Worm (Caenorhabditis elegans) whole organism, L2 larva: ENCODE results near the gene glb-16.

Experiments
- F13H6.1 ChIP-seq: sonication (generic microtip); optimal IDR thresholded peaks from 2 replicates; lab custom pipeline; 2016; ENCODE audit warnings: missing genetic modification characterization, missing compliant biosample characterization
- R02D3.7 ChIP-seq: fragments of 150-350 bp; optimal IDR thresholded peaks from 2 replicates; lab custom pipeline; 2014; ENCODE audit warnings: missing biosample characterization, missing genetic modification characterization
- Y55F3AM.14 ChIP-seq: fragments of 200-800 bp; sonication (Bioruptor generic); optimal IDR thresholded peaks from 2 replicates; lab custom pipeline; 2018; ENCODE audit warnings: mild to moderate bottlenecking, missing genetic modification characterization, missing compliant biosample characterization
- ZK546.5 ChIP-seq: sonication (generic microtip); optimal IDR thresholded peaks from 2 replicates; lab custom pipeline; 2017; ENCODE audit warnings: missing biosample characterization, missing genetic modification characterization
- alr-1 ChIP-seq: fragments of 150-350 bp; optimal IDR thresholded peaks from 2 replicates; lab custom pipeline; 2014; ENCODE audit warnings: missing biosample characterization, missing genetic modification characterization
- aly-2 ChIP-seq: fragments of 150-350 bp; optimal IDR thresholded peaks from 2 replicates; lab custom pipeline; 2014; ENCODE audit warnings: missing biosample characterization, missing genetic modification characterization
- ama-1 ChIP-seq: fragments of 150-350 bp; optimal IDR thresholded peaks from 2 replicates; lab custom pipeline; 2018; ENCODE audit warnings: inconsistent platforms
- blmp-1 ChIP-seq: sonication (generic microtip); optimal IDR thresholded peaks from 2 replicates; lab custom pipeline; 2017; ENCODE audit warnings: missing genetic modification characterization, mild to moderate bottlenecking, missing compliant biosample characterization, antibody characterized with exemption, moderate library complexity; ENCODE audit not compliant: insufficient read depth
- ceh-16 ChIP-seq: fragments of 150-350 bp; optimal IDR thresholded peaks from 2 replicates; lab custom pipeline; 2014; ENCODE audit warnings: missing biosample characterization, missing genetic modification characterization
- crh-2 ChIP-seq: sonication (generic microtip); optimal IDR thresholded peaks from 2 replicates; lab custom pipeline; 2017; ENCODE audit warnings: missing biosample characterization, missing genetic modification characterization
- dmd-4 ChIP-seq: sonication (generic microtip); optimal IDR thresholded peaks from 2 replicates; lab custom pipeline; 2017; ENCODE audit warnings: missing biosample characterization, missing genetic modification characterization
- egl-27 ChIP-seq: sonication (generic microtip); optimal IDR thresholded peaks from 3 replicates; lab custom pipeline; 2017; ENCODE audit warnings: missing biosample characterization, missing genetic modification reagents, missing genetic modification characterization
- elt-3 ChIP-seq: sonication (generic microtip); optimal IDR thresholded peaks from 2 replicates; lab custom pipeline; 2017; ENCODE audit warnings: missing biosample characterization, missing genetic modification characterization
- fos-1 ChIP-seq: fragments of 150-350 bp; optimal IDR thresholded peaks from 2 replicates; lab custom pipeline; 2014; ENCODE audit warnings: missing biosample characterization, missing genetic modification characterization
- gmeb-1 ChIP-seq: fragments of 150-350 bp; optimal IDR thresholded peaks from 2 replicates; lab custom pipeline; 2014; ENCODE audit warnings: missing biosample characterization, missing genetic modification characterization
- lin-13 ChIP-seq: fragments of 150-350 bp; optimal IDR thresholded peaks from 2 replicates; lab custom pipeline; 2014; ENCODE audit warnings: missing biosample characterization, missing genetic modification reagents, missing genetic modification characterization
- lin-39 ChIP-seq: fragments of 150-350 bp; optimal IDR thresholded peaks from 2 replicates; lab custom pipeline; 2014; ENCODE audit warnings: missing biosample characterization, missing genetic modification reagents, missing genetic modification characterization
- lsy-2 ChIP-seq, 2 experiments: fragments of 150-350 bp in 1 of 2; sonication (generic microtip) in 1 of 2; optimal IDR thresholded peaks; 2 replicates each; lab custom pipeline; 2014 to 2017; ENCODE audit warnings: missing biosample characterization in 2 of 2, missing genetic modification characterization in 2 of 2
- mab-5 ChIP-seq: fragments of 150-350 bp; optimal IDR thresholded peaks from 2 replicates; lab custom pipeline; 2014; ENCODE audit warnings: missing biosample characterization, missing genetic modification characterization
- mbf-1 ChIP-seq: sonication (generic microtip); optimal IDR thresholded peaks from 2 replicates; lab custom pipeline; 2017; ENCODE audit warnings: missing biosample characterization, missing genetic modification characterization
- mdl-1 ChIP-seq, 2 experiments: fragments of 150-350 bp in 1 of 2; sonication (generic microtip) in 1 of 2; optimal IDR thresholded peaks; 2 replicates each; lab custom pipeline; 2017; ENCODE audit warnings: missing biosample characterization in 2 of 2, missing genetic modification characterization in 2 of 2
- nhr-11 ChIP-seq: fragments of 150-350 bp; optimal IDR thresholded peaks from 2 replicates; lab custom pipeline; 2014; ENCODE audit warnings: missing biosample characterization, missing genetic modification characterization
- nhr-12 ChIP-seq: fragments of 150-350 bp; optimal IDR thresholded peaks from 2 replicates; lab custom pipeline; 2014; ENCODE audit warnings: missing biosample characterization, missing genetic modification characterization
- nhr-129 ChIP-seq: fragments of 150-350 bp; optimal IDR thresholded peaks from 2 replicates; lab custom pipeline; 2014; ENCODE audit warnings: missing biosample characterization, missing genetic modification characterization
- nhr-25 ChIP-seq: fragments of 150-350 bp; sonication (generic microtip); optimal IDR thresholded peaks from 3 replicates; lab custom pipeline; 2014; ENCODE audit warnings: missing biosample characterization, missing genetic modification characterization
- peb-1 ChIP-seq: fragments of 150-350 bp; optimal IDR thresholded peaks from 2 replicates; lab custom pipeline; 2014; ENCODE audit warnings: missing biosample characterization, missing genetic modification characterization
- sem-4 ChIP-seq: fragments of 150-350 bp; optimal IDR thresholded peaks from 2 replicates; lab custom pipeline; 2014; ENCODE audit warnings: missing biosample characterization, missing genetic modification reagents, missing genetic modification characterization
- sma-3 ChIP-seq: sonication (generic microtip); optimal IDR thresholded peaks from 2 replicates; lab custom pipeline; 2016; ENCODE audit warnings: missing genetic modification reagents, missing genetic modification characterization, missing compliant biosample characterization
- sma-9 ChIP-seq, 2 experiments: fragments of 150-350 bp in 1 of 2; sonication (generic microtip) in 1 of 2; optimal IDR thresholded peaks; 2 replicates each; lab custom pipeline; 2014 to 2016; ENCODE audit warnings: missing genetic modification characterization in 2 of 2, mild to moderate bottlenecking in 1 of 2, missing biosample characterization in 1 of 2, missing compliant biosample characterization in 1 of 2, missing genetic modification reagents in 1 of 2, moderate library complexity in 1 of 2
- snpc-4 ChIP-seq: fragments of 150-350 bp; optimal IDR thresholded peaks from 2 replicates; lab custom pipeline; 2014; ENCODE audit warnings: missing biosample characterization, missing genetic modification characterization
- unc-55 ChIP-seq: fragments of 150-350 bp; sonication (generic microtip); optimal IDR thresholded peaks from 3 replicates; lab custom pipeline; 2014; ENCODE audit warnings: missing biosample characterization, missing genetic modification reagents, missing genetic modification characterization
- unc-62 ChIP-seq: fragments of 150-350 bp; optimal IDR thresholded peaks from 2 replicates; lab custom pipeline; 2014; ENCODE audit warnings: missing biosample characterization, missing genetic modification reagents, missing genetic modification characterization
- zag-1 ChIP-seq: fragments of 150-350 bp; optimal IDR thresholded peaks from 2 replicates; lab custom pipeline; 2014; ENCODE audit warnings: missing biosample characterization, missing genetic modification characterization
- ztf-1 ChIP-seq: fragments of 200-800 bp; sonication (Bioruptor generic); conservative IDR thresholded peaks from 2 replicates; pipeline ENCODE4 v1.3.6; 2022; ENCODE audit warnings: missing genetic modification characterization, missing compliant biosample characterization
- ztf-4 ChIP-seq: fragments of 150-350 bp; optimal IDR thresholded peaks from 2 replicates; lab custom pipeline; 2014; ENCODE audit warnings: missing biosample characterization, missing genetic modification characterization

The glb-16 gene

DNA sequence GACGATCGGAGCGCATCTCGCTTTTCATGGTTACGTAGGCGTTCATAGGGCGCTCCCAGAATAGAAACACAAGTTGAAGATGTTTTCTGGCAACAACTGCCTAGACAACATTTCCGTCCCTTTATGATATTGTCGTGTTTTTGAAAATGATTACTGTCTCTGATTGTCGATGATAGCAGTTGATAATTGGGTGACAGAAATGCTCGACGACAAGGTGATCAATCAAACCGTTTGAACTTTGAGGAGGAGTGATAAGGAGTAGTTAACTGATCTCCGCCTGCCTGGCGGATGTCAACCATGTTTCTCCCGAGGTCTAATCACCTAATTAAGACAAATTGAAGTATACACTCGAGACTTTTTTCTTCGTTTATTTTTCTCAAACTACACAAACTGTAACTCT is 44.0 kb upstream of the glb-16 start:
- TF ChIP-seq sma-3, result peak; percentile 10
- no peak for TF ChIP-seq R02D3.7 (tag; lab: Kevin White, UChicago)
- TF ChIP-seq sma-9 (GFP tag; optimal IDR thresholded peaks at IDR 0.05; lab: Kevin White, UChicago), result peak; percentile 19
- TF ChIP-seq sma-9 (tag; optimal IDR thresholded peaks at IDR 0.05; lab: Kevin White, UChicago), result no peak
- TF ChIP-seq nhr-129 (tag; lab: Kevin White, UChicago), result peak; percentile 9

DNA sequence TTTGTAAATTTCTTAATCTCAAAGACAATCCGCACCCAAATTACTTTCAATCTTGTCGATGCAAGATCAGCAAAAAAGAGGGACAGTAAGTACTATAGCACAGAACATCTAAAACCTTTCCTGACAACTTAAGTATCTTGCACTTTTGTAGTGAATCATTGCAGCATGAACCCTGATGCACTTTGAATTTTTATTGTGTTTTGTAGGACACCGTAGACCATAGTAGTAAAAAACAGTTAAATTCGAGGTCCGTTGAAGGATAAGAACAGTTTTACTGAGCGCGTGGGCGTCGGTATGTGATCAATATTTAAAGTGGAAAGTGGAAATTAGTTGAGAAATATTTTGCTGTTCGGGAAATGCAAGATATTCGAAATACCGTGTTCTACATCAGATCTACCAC is 42.3 kb upstream of the glb-16 start:
- TF ChIP-seq ama-1 (no peak), mbf-1 (tag; lab: Kevin White, UChicago) (no peak), unc-55 (GFP tag; lab: Kevin White, UChicago) (no peak), sem-4 (tag; lab: Kevin White, UChicago) (no peak), blmp-1 (tag; lab: Kevin White, UChicago) (no peak), ZK546.5 (tag; lab: Kevin White, UChicago) (no peak), egl-27 (no peak), ztf-4 (tag; lab: Kevin White, UChicago) (no peak)
- TF ChIP-seq, all 48 proteins: peak for 0

DNA sequence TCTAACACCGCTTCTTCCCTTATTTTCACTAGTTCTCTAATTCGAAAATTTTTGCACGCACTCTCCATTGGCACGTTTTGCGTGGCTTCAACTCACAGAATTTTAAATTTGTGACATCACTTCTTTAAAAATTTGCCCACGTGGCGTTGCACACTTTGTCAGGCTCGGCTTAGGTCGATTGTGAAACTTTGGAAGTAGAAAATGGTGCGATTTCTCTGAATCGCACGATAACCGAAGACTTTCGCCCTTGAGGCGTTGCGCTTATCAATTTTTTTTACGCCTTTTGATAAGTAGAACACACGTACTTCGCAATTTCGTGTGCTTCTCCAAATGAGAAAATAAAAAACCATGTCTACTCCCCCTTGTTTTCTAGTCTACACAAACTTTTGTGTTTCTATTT is 38.4 kb upstream of the glb-16 start:
- no peak for TF ChIP-seq ama-1
- TF ChIP-seq lin-13 (GFP tag; lab: Kevin White, UChicago), result no peak
- TF ChIP-seq gmeb-1, result peak; percentile 30
- TF ChIP-seq sma-9 (GFP tag; optimal IDR thresholded peaks at IDR 0.05; lab: Kevin White, UChicago), result peak; percentile 61
- TF ChIP-seq sma-9 (tag; optimal IDR thresholded peaks at IDR 0.05; lab: Kevin White, UChicago), result no peak
- peak; percentile 18 for TF ChIP-seq zag-1 (tag; lab: Kevin White, UChicago)
- TF ChIP-seq mdl-1 (tag; optimal IDR thresholded peaks at IDR 0.05; lab: Kevin White, UChicago), result peak; percentile 41 to 63
- peak; percentile 35 for TF ChIP-seq fos-1
- TF ChIP-seq crh-2 (tag; lab: Kevin White, UChicago), result peak; percentile 57
- TF ChIP-seq F13H6.1 (tag; lab: Kevin White, UChicago), result peak; percentile 4

DNA sequence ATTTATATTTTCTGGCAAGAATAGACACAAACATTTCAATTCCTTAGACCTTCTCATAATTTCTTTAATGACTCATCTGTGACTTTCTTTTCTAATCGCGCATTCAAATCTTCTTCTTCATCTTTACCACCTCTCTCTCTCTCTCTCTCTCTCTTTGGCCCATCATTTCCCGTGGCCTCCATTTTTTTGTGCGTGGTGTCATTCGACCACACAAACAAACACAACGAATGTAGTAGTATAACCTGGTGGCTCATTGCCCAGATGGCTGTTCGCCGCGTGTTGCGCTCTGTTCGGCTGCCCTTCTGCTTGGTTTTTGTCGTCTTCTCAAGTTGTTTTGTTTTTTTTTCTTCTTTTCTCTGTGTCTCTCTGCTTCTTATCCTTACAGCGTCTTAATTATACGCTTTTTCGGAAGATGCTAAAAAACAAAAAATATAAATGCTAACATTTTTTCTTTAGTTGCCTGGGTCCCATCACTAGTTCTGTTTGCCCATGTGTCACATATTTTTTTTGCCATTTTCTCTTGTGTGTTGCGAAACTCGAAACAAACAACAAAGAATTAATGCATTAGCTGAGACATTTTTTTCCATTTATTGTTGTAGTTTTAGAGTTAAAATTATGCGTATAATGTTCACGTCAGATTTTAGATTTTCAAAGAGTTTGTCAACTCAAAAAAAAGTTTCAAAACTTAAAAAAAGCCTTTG is 37.7 kb upstream of the glb-16 start:
- TF ChIP-seq dmd-4, result no peak
- TF ChIP-seq lsy-2 (tag; optimal IDR thresholded peaks at IDR 0.05; lab: Kevin White, UChicago), result peak in 1 of 2 experiments; percentile 2
- no peak for TF ChIP-seq nhr-12 (tag; lab: Kevin White, UChicago)
- TF ChIP-seq sem-4 (tag; lab: Kevin White, UChicago), result peak; percentile 27
- TF ChIP-seq ztf-1, result no peak
- peak; percentile 36 for TF ChIP-seq fos-1
- no peak for TF ChIP-seq elt-3 (tag; lab: Kevin White, UChicago)
- TF ChIP-seq ZK546.5 (tag; lab: Kevin White, UChicago), result no peak
- no peak for TF ChIP-seq unc-55 (GFP tag; lab: Kevin White, UChicago)
- TF ChIP-seq ama-1, result no peak
- TF ChIP-seq nhr-25 (tag; lab: Kevin White, UChicago), result peak; percentile 50
- TF ChIP-seq ceh-16 (tag; lab: Kevin White, UChicago), result peak; percentile 27
- no peak for TF ChIP-seq Y55F3AM.14
- peak; percentile 4 for TF ChIP-seq sma-3
- no peak for TF ChIP-seq snpc-4 (tag; lab: Kevin White, UChicago)
- TF ChIP-seq alr-1 (tag; lab: Kevin White, UChicago), result no peak
- no peak for TF ChIP-seq unc-62 (GFP tag; lab: Kevin White, UChicago)
- TF ChIP-seq zag-1 (tag; lab: Kevin White, UChicago), result no peak
- no peak for TF ChIP-seq nhr-11 (tag; lab: Kevin White, UChicago)
- no peak for TF ChIP-seq lin-39
- peak; percentile 5 for TF ChIP-seq blmp-1 (tag; lab: Kevin White, UChicago)
- TF ChIP-seq aly-2, result no peak
- no peak for TF ChIP-seq peb-1
- peak; percentile 14 for TF ChIP-seq nhr-129 (tag; lab: Kevin White, UChicago)
- no peak for TF ChIP-seq mab-5 (tag; lab: Kevin White, UChicago)
